Comparison of ENCODE assay signal across 1 fruit fly cellular context in the genomic region with DNA sequence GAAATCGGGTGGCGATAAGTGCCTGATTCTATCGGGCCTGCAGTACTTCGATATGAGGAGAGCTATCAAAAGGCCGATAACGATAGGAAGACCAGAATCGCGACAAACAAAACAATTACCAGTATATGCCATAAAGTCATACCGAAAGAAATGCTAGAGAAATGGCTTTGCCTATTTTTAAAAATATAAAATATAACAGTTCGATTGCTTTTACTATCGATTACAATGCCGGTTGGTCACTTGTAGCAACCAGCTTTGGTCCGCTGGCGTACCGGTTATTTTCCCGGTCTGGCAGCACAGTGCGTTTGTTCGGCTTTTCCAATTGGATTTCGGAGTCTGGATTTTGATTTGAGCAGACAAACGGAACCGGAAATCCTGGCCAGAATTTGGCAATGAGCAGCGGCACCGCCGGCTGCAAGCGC.
TF ChIP-seq lines count a peak whose summit lies in the region.

A gene (minus strand): TSS at position 6 of the 422 bp plus-strand sequence.
A gene (plus strand): TSS at position 287 of the 422 bp plus-strand sequence.
A gene (plus strand): TSS at position 287 of the 422 bp plus-strand sequence.

TF ChIP-seq in whole organism, embryonic, 481 proteins besides CTCF, POLR2A, EP300 and RAD21 (continued from another document):
- TF ChIP-seq tin (GFP tag; optimal IDR thresholded peaks at IDR 0.05; lab: Kevin White, UChicago) (peak; percentile 28), C15 (GFP tag; IDR thresholded peaks at IDR 0.05; lab: Robert Waterston, UW) (no peak), Nf-YC (tag; optimal IDR thresholded peaks at IDR 0.05; lab: Kevin White, UChicago) (peak; percentile 58), Bgb (GFP tag; IDR thresholded peaks at IDR 0.05; lab: Robert Waterston, UW; ENCODE audit: partially characterized antibody) (peak; percentile 92), CG13287 (GFP tag; IDR thresholded peaks at IDR 0.05; lab: Robert Waterston, UW; ENCODE audit: partially characterized antibody) (peak; percentile 95), Dref (GFP tag; IDR thresholded peaks at IDR 0.05; lab: Robert Waterston, UW) (peak; percentile 96), row (GFP tag; IDR thresholded peaks at IDR 0.05; lab: Robert Waterston, UW) (peak; percentile 65; the same call in 2 of the 3 replicates), Hand (GFP tag; optimal IDR thresholded peaks at IDR 0.05; lab: Kevin White, UChicago) (no peak), MBD-R2 (GFP tag; IDR thresholded peaks at IDR 0.05; lab: Robert Waterston, UW) (peak; percentile 91), CG2116 (GFP tag; optimal IDR thresholded peaks at IDR 0.05; lab: Kevin White, UChicago) (peak; percentile 82)
